Worm (Caenorhabditis elegans) whole organism, L2 larva: ENCODE data around the gene aldo-2.

Experiments
- C34F6.9 ChIP-seq: fragments of 150-350 bp; optimal IDR thresholded peaks from 2 replicates; lab custom pipeline; 2014; ENCODE audit warnings: missing biosample characterization, missing genetic modification characterization
- F13H6.1 ChIP-seq: sonication (generic microtip); optimal IDR thresholded peaks from 2 replicates; lab custom pipeline; 2016; ENCODE audit warnings: missing genetic modification characterization, missing compliant biosample characterization
- R02D3.7 ChIP-seq: fragments of 150-350 bp; optimal IDR thresholded peaks from 2 replicates; lab custom pipeline; 2014; ENCODE audit warnings: missing biosample characterization, missing genetic modification characterization
- Y55F3AM.14 ChIP-seq: fragments of 200-800 bp; sonication (Bioruptor generic); optimal IDR thresholded peaks from 2 replicates; lab custom pipeline; 2018; ENCODE audit warnings: mild to moderate bottlenecking, missing genetic modification characterization, missing compliant biosample characterization
- ZK546.5 ChIP-seq: sonication (generic microtip); optimal IDR thresholded peaks from 2 replicates; lab custom pipeline; 2017; ENCODE audit warnings: missing biosample characterization, missing genetic modification characterization
- alr-1 ChIP-seq: fragments of 150-350 bp; optimal IDR thresholded peaks from 2 replicates; lab custom pipeline; 2014; ENCODE audit warnings: missing biosample characterization, missing genetic modification characterization
- aly-2 ChIP-seq: fragments of 150-350 bp; optimal IDR thresholded peaks from 2 replicates; lab custom pipeline; 2014; ENCODE audit warnings: missing biosample characterization, missing genetic modification characterization
- ama-1 ChIP-seq: fragments of 150-350 bp; optimal IDR thresholded peaks from 2 replicates; lab custom pipeline; 2018; ENCODE audit warnings: inconsistent platforms
- blmp-1 ChIP-seq: sonication (generic microtip); optimal IDR thresholded peaks from 2 replicates; lab custom pipeline; 2017; ENCODE audit warnings: missing genetic modification characterization, mild to moderate bottlenecking, missing compliant biosample characterization, antibody characterized with exemption, moderate library complexity; ENCODE audit not compliant: insufficient read depth
- ceh-16 ChIP-seq: fragments of 150-350 bp; optimal IDR thresholded peaks from 2 replicates; lab custom pipeline; 2014; ENCODE audit warnings: missing biosample characterization, missing genetic modification characterization
- ceh-82 ChIP-seq: fragments of 150-350 bp; optimal IDR thresholded peaks from 2 replicates; lab custom pipeline; 2014; ENCODE audit warnings: missing biosample characterization, missing genetic modification characterization
- crh-2 ChIP-seq: sonication (generic microtip); optimal IDR thresholded peaks from 2 replicates; lab custom pipeline; 2017; ENCODE audit warnings: missing biosample characterization, missing genetic modification characterization
- dmd-4 ChIP-seq: sonication (generic microtip); optimal IDR thresholded peaks from 2 replicates; lab custom pipeline; 2017; ENCODE audit warnings: missing biosample characterization, missing genetic modification characterization
- egl-27 ChIP-seq: sonication (generic microtip); optimal IDR thresholded peaks from 3 replicates; lab custom pipeline; 2017; ENCODE audit warnings: missing biosample characterization, missing genetic modification reagents, missing genetic modification characterization
- elt-1 ChIP-seq: fragments of 150-350 bp; optimal IDR thresholded peaks from 2 replicates; lab custom pipeline; 2014; ENCODE audit warnings: missing biosample characterization, missing genetic modification characterization
- elt-3 ChIP-seq: sonication (generic microtip); optimal IDR thresholded peaks from 2 replicates; lab custom pipeline; 2017; ENCODE audit warnings: missing biosample characterization, missing genetic modification characterization
- fos-1 ChIP-seq: fragments of 150-350 bp; optimal IDR thresholded peaks from 2 replicates; lab custom pipeline; 2014; ENCODE audit warnings: missing biosample characterization, missing genetic modification characterization
- gmeb-1 ChIP-seq: fragments of 150-350 bp; optimal IDR thresholded peaks from 2 replicates; lab custom pipeline; 2014; ENCODE audit warnings: missing biosample characterization, missing genetic modification characterization
- lin-11 ChIP-seq: fragments of 150-350 bp; sonication (generic microtip); optimal IDR thresholded peaks from 2 replicates; lab custom pipeline; 2014; ENCODE audit warnings: missing biosample characterization, missing genetic modification characterization, inconsistent platforms, mixed read lengths
- lin-13 ChIP-seq: fragments of 150-350 bp; optimal IDR thresholded peaks from 2 replicates; lab custom pipeline; 2014; ENCODE audit warnings: missing biosample characterization, missing genetic modification reagents, missing genetic modification characterization
- lin-39 ChIP-seq: fragments of 150-350 bp; optimal IDR thresholded peaks from 2 replicates; lab custom pipeline; 2014; ENCODE audit warnings: missing biosample characterization, missing genetic modification reagents, missing genetic modification characterization
- lsy-2 ChIP-seq, 2 experiments: fragments of 150-350 bp in 1 of 2; sonication (generic microtip) in 1 of 2; optimal IDR thresholded peaks; 2 replicates each; lab custom pipeline; 2014 to 2017; ENCODE audit warnings: missing biosample characterization in 2 of 2, missing genetic modification characterization in 2 of 2
- mab-5 ChIP-seq: fragments of 150-350 bp; optimal IDR thresholded peaks from 2 replicates; lab custom pipeline; 2014; ENCODE audit warnings: missing biosample characterization, missing genetic modification characterization
- mbf-1 ChIP-seq: sonication (generic microtip); optimal IDR thresholded peaks from 2 replicates; lab custom pipeline; 2017; ENCODE audit warnings: missing biosample characterization, missing genetic modification characterization
- mdl-1 ChIP-seq, 2 experiments: fragments of 150-350 bp in 1 of 2; sonication (generic microtip) in 1 of 2; optimal IDR thresholded peaks; 2 replicates each; lab custom pipeline; 2017; ENCODE audit warnings: missing biosample characterization in 2 of 2, missing genetic modification characterization in 2 of 2
- nhr-10 ChIP-seq: sonication (generic microtip); optimal IDR thresholded peaks from 2 replicates; lab custom pipeline; 2017; ENCODE audit warnings: missing biosample characterization, missing genetic modification characterization
- nhr-11 ChIP-seq: fragments of 150-350 bp; optimal IDR thresholded peaks from 2 replicates; lab custom pipeline; 2014; ENCODE audit warnings: missing biosample characterization, missing genetic modification characterization
- nhr-12 ChIP-seq: fragments of 150-350 bp; optimal IDR thresholded peaks from 2 replicates; lab custom pipeline; 2014; ENCODE audit warnings: missing biosample characterization, missing genetic modification characterization
- nhr-129 ChIP-seq: fragments of 150-350 bp; optimal IDR thresholded peaks from 2 replicates; lab custom pipeline; 2014; ENCODE audit warnings: missing biosample characterization, missing genetic modification characterization
- nhr-21 ChIP-seq: fragments of 150-350 bp; optimal IDR thresholded peaks from 2 replicates; lab custom pipeline; 2014; ENCODE audit warnings: missing biosample characterization, missing genetic modification characterization
- nhr-23 ChIP-seq: fragments of 150-350 bp; optimal IDR thresholded peaks from 2 replicates; lab custom pipeline; 2014; ENCODE audit warnings: missing biosample characterization, missing genetic modification reagents, missing genetic modification characterization
- nhr-237 ChIP-seq: fragments of 150-350 bp; optimal IDR thresholded peaks from 2 replicates; lab custom pipeline; 2014; ENCODE audit warnings: missing biosample characterization, missing genetic modification characterization
- nhr-25 ChIP-seq: fragments of 150-350 bp; sonication (generic microtip); optimal IDR thresholded peaks from 3 replicates; lab custom pipeline; 2014; ENCODE audit warnings: missing biosample characterization, missing genetic modification characterization
- nhr-6 ChIP-seq: fragments of 150-350 bp; optimal IDR thresholded peaks from 2 replicates; lab custom pipeline; 2014; ENCODE audit warnings: missing biosample characterization, missing genetic modification characterization
- nhr-77 ChIP-seq: fragments of 150-350 bp; optimal IDR thresholded peaks from 2 replicates; lab custom pipeline; 2014; ENCODE audit warnings: missing biosample characterization, missing genetic modification characterization
- peb-1 ChIP-seq: fragments of 150-350 bp; optimal IDR thresholded peaks from 2 replicates; lab custom pipeline; 2014; ENCODE audit warnings: missing biosample characterization, missing genetic modification characterization
- sem-4 ChIP-seq: fragments of 150-350 bp; optimal IDR thresholded peaks from 2 replicates; lab custom pipeline; 2014; ENCODE audit warnings: missing biosample characterization, missing genetic modification reagents, missing genetic modification characterization
- skn-1 ChIP-seq: sonication (generic microtip); optimal IDR thresholded peaks from 2 replicates; lab custom pipeline; 2017; ENCODE audit warnings: missing biosample characterization, missing genetic modification characterization
- sma-3 ChIP-seq: sonication (generic microtip); optimal IDR thresholded peaks from 2 replicates; lab custom pipeline; 2016; ENCODE audit warnings: missing genetic modification reagents, missing genetic modification characterization, missing compliant biosample characterization
- sma-9 ChIP-seq, 2 experiments: fragments of 150-350 bp in 1 of 2; sonication (generic microtip) in 1 of 2; optimal IDR thresholded peaks; 2 replicates each; lab custom pipeline; 2014 to 2016; ENCODE audit warnings: missing genetic modification characterization in 2 of 2, mild to moderate bottlenecking in 1 of 2, missing biosample characterization in 1 of 2, missing compliant biosample characterization in 1 of 2, missing genetic modification reagents in 1 of 2, moderate library complexity in 1 of 2
- snpc-4 ChIP-seq: fragments of 150-350 bp; optimal IDR thresholded peaks from 2 replicates; lab custom pipeline; 2014; ENCODE audit warnings: missing biosample characterization, missing genetic modification characterization
- unc-39 ChIP-seq: fragments of 150-350 bp; optimal IDR thresholded peaks from 2 replicates; lab custom pipeline; 2014; ENCODE audit warnings: missing biosample characterization, missing genetic modification characterization
- unc-55 ChIP-seq: fragments of 150-350 bp; sonication (generic microtip); optimal IDR thresholded peaks from 3 replicates; lab custom pipeline; 2014; ENCODE audit warnings: missing biosample characterization, missing genetic modification reagents, missing genetic modification characterization
- unc-62 ChIP-seq: fragments of 150-350 bp; optimal IDR thresholded peaks from 2 replicates; lab custom pipeline; 2014; ENCODE audit warnings: missing biosample characterization, missing genetic modification reagents, missing genetic modification characterization
- zag-1 ChIP-seq: fragments of 150-350 bp; optimal IDR thresholded peaks from 2 replicates; lab custom pipeline; 2014; ENCODE audit warnings: missing biosample characterization, missing genetic modification characterization
- ztf-1 ChIP-seq: fragments of 200-800 bp; sonication (Bioruptor generic); conservative IDR thresholded peaks from 2 replicates; pipeline ENCODE4 v1.3.6; 2022; ENCODE audit warnings: missing genetic modification characterization, missing compliant biosample characterization
- ztf-11 ChIP-seq: sonication (generic microtip); optimal IDR thresholded peaks from 2 replicates; lab custom pipeline; 2017; ENCODE audit warnings: missing biosample characterization, missing genetic modification characterization
- ztf-4 ChIP-seq: fragments of 150-350 bp; optimal IDR thresholded peaks from 2 replicates; lab custom pipeline; 2014; ENCODE audit warnings: missing biosample characterization, missing genetic modification characterization

The aldo-2 gene

ce11 chrIII:5875418-5875702 lies 1.1 kb downstream of the aldo-2 start:
- TF ChIP-seq sem-4 (tag; lab: Kevin White, UChicago) (no peak), nhr-12 (tag; lab: Kevin White, UChicago) (no peak), elt-3 (no peak), R02D3.7 (tag; lab: Kevin White, UChicago) (no peak), mdl-1 (tag; optimal IDR thresholded peaks at IDR 0.05; lab: Kevin White, UChicago) (no peak), ZK546.5 (tag; lab: Kevin White, UChicago) (no peak)
- TF ChIP-seq, all 48 proteins: peak for 0

- TF ChIP-seq nhr-237 (tag; lab: Kevin White, UChicago), result no peak
- peak; percentile 6 for TF ChIP-seq nhr-129 (tag; lab: Kevin White, UChicago)
- TF ChIP-seq ZK546.5 (tag; lab: Kevin White, UChicago), result no peak
Measured at ce11 chrIII:5874664-5875417, 1.6 kb downstream of the aldo-2 start.

ce11 chrIII:5874263-5874662 lies 2.2 kb downstream of the aldo-2 start:
- TF ChIP-seq ztf-11 (tag; lab: Kevin White, UChicago), result no peak
- no peak for TF ChIP-seq ztf-1 (GFP tag; lab: Robert Waterston, UW)
- no peak for TF ChIP-seq lin-11
- TF ChIP-seq nhr-129 (tag; lab: Kevin White, UChicago), result peak; percentile 77
- no peak for TF ChIP-seq unc-39 (tag; lab: Kevin White, UChicago)
- TF ChIP-seq sma-3 (GFP tag; lab: Kevin White, UChicago), result peak; percentile 79
- TF ChIP-seq egl-27 (tag; lab: Kevin White, UChicago), result no peak
- no peak for TF ChIP-seq sem-4 (tag; lab: Kevin White, UChicago)
- TF ChIP-seq gmeb-1 (tag; lab: Kevin White, UChicago), result peak; percentile 68
- no peak for TF ChIP-seq ceh-82 (tag; lab: Kevin White, UChicago)
- no peak for TF ChIP-seq nhr-77
- peak; percentile 57 for TF ChIP-seq ztf-4
- TF ChIP-seq ZK546.5 (tag; lab: Kevin White, UChicago), result no peak
- TF ChIP-seq nhr-11 (tag; lab: Kevin White, UChicago), result no peak
- TF ChIP-seq snpc-4 (tag; lab: Kevin White, UChicago), result no peak
- no peak for TF ChIP-seq F13H6.1 (tag; lab: Kevin White, UChicago)
- no peak for TF ChIP-seq dmd-4 (tag; lab: Kevin White, UChicago)
- no peak for TF ChIP-seq C34F6.9
- no peak for TF ChIP-seq nhr-10
- TF ChIP-seq fos-1 (tag; lab: Kevin White, UChicago), result peak; percentile 42
- TF ChIP-seq Y55F3AM.14 (GFP tag; lab: Kevin White, UChicago), result no peak
- TF ChIP-seq nhr-12 (tag; lab: Kevin White, UChicago), result no peak
- TF ChIP-seq skn-1 (tag; lab: Kevin White, UChicago), result peak; percentile 34
- TF ChIP-seq lin-39 (tag; lab: Kevin White, UChicago), result no peak
- TF ChIP-seq nhr-23 (tag; lab: Kevin White, UChicago), result no peak
- peak; percentile 74 for TF ChIP-seq sma-9 (GFP tag; optimal IDR thresholded peaks at IDR 0.05; lab: Kevin White, UChicago)
- no peak for TF ChIP-seq sma-9 (tag; optimal IDR thresholded peaks at IDR 0.05; lab: Kevin White, UChicago)
- TF ChIP-seq lsy-2 (tag; optimal IDR thresholded peaks at IDR 0.05; lab: Kevin White, UChicago), result peak in 1 of 2 experiments; percentile 56
- TF ChIP-seq nhr-25 (tag; lab: Kevin White, UChicago), result peak; percentile 56
- TF ChIP-seq blmp-1 (tag; lab: Kevin White, UChicago), result peak; percentile 65
- TF ChIP-seq ceh-16 (tag; lab: Kevin White, UChicago), result no peak
- TF ChIP-seq mdl-1 (tag; optimal IDR thresholded peaks at IDR 0.05; lab: Kevin White, UChicago), result peak in 1 of 2 experiments; percentile 42
- peak; percentile 15 for TF ChIP-seq lin-13
- TF ChIP-seq nhr-6 (tag; lab: Kevin White, UChicago), result peak; percentile 31
- peak; percentile 71 for TF ChIP-seq crh-2 (tag; lab: Kevin White, UChicago)
- TF ChIP-seq nhr-21 (tag; lab: Kevin White, UChicago), result peak; percentile 96
- peak; percentile 34 for TF ChIP-seq unc-62 (GFP tag; lab: Kevin White, UChicago)
- TF ChIP-seq zag-1 (tag; lab: Kevin White, UChicago), result no peak
- TF ChIP-seq mab-5 (tag; lab: Kevin White, UChicago), result no peak
- TF ChIP-seq mbf-1, result no peak
- TF ChIP-seq alr-1 (tag; lab: Kevin White, UChicago), result no peak
- TF ChIP-seq unc-55 (GFP tag; lab: Kevin White, UChicago), result no peak
- no peak for TF ChIP-seq elt-1
- no peak for TF ChIP-seq nhr-237 (tag; lab: Kevin White, UChicago)
- TF ChIP-seq elt-3, result no peak
- peak; percentile 87 for TF ChIP-seq ama-1 (lab: Kevin White, UChicago)
- TF ChIP-seq aly-2 (tag; lab: Kevin White, UChicago), result no peak
- TF ChIP-seq R02D3.7 (tag; lab: Kevin White, UChicago), result no peak
- no peak for TF ChIP-seq peb-1 (tag; lab: Kevin White, UChicago)
